Worm (Caenorhabditis elegans): ENCODE measurements around the gene ZK643.5.

Gene ZK643.5

ce11 chrIII:8904914-8905665 lies 50.9 kb downstream of the ZK643.5 start, which contains the start of gene unc-32:
Gene unc-32, plus strand, starts transcription at chrIII:8905615.
- TF ChIP-seq C34F6.9 (tag; optimal IDR thresholded peaks at IDR 0.05): peak; percentile 89
- no peak for TF ChIP-seq nhr-12 (tag; optimal IDR thresholded peaks at IDR 0.05)
- TF ChIP-seq unc-39 (tag; optimal IDR thresholded peaks at IDR 0.05): no peak
- no peak for TF ChIP-seq mbf-1 (tag; optimal IDR thresholded peaks at IDR 0.05)
- peak in 1 of 2 experiments; percentile 69 for TF ChIP-seq mdl-1 (tag; optimal IDR thresholded peaks at IDR 0.05)
- TF ChIP-seq unc-55 (GFP tag; optimal IDR thresholded peaks at IDR 0.05): peak; percentile 70
- TF ChIP-seq nhr-25 (tag; optimal IDR thresholded peaks at IDR 0.05): no peak
- TF ChIP-seq sma-9 (GFP tag; optimal IDR thresholded peaks at IDR 0.05): peak; percentile 16
- no peak for TF ChIP-seq sma-9 (tag; optimal IDR thresholded peaks at IDR 0.05)
- peak; percentile 29 for TF ChIP-seq egl-27 (tag; optimal IDR thresholded peaks at IDR 0.05)
- peak; percentile 6 for TF ChIP-seq fos-1 (tag; optimal IDR thresholded peaks at IDR 0.05)
- peak; percentile 34 to 83 for TF ChIP-seq lsy-2 (tag; optimal IDR thresholded peaks at IDR 0.05)
- TF ChIP-seq lin-11 (tag; optimal IDR thresholded peaks at IDR 0.05): peak; percentile 66
- no peak for TF ChIP-seq ceh-16 (tag; optimal IDR thresholded peaks at IDR 0.05)
- peak; percentile 94 for TF ChIP-seq crh-2 (tag; optimal IDR thresholded peaks at IDR 0.05)
- peak; percentile 83 for TF ChIP-seq zag-1 (tag; optimal IDR thresholded peaks at IDR 0.05)
- TF ChIP-seq lin-13 (GFP tag; optimal IDR thresholded peaks at IDR 0.05): peak; percentile 52
- peak; percentile 62 for TF ChIP-seq nhr-129 (tag; optimal IDR thresholded peaks at IDR 0.05)

- TF ChIP-seq sma-9 (GFP tag; optimal IDR thresholded peaks at IDR 0.05) (peak; percentile 97), sma-9 (tag; optimal IDR thresholded peaks at IDR 0.05) (no peak), peb-1 (tag; optimal IDR thresholded peaks at IDR 0.05) (no peak), lsy-2 (tag; optimal IDR thresholded peaks at IDR 0.05) (peak; percentile 99 to 100), nhr-10 (tag; optimal IDR thresholded peaks at IDR 0.05) (peak; percentile 80), alr-1 (tag; optimal IDR thresholded peaks at IDR 0.05) (no peak), ztf-11 (tag; optimal IDR thresholded peaks at IDR 0.05) (peak; percentile 25), sem-4 (tag; optimal IDR thresholded peaks at IDR 0.05) (peak; percentile 91), ceh-82 (tag; optimal IDR thresholded peaks at IDR 0.05) (peak; percentile 78), nhr-21 (tag; optimal IDR thresholded peaks at IDR 0.05) (peak; percentile 95), crh-2 (tag; optimal IDR thresholded peaks at IDR 0.05) (peak; percentile 97), lin-13 (GFP tag; optimal IDR thresholded peaks at IDR 0.05) (peak; percentile 97), F13H6.1 (tag; optimal IDR thresholded peaks at IDR 0.05) (peak; percentile 96), egl-27 (tag; optimal IDR thresholded peaks at IDR 0.05) (peak; percentile 86), ztf-1 (GFP tag; conservative IDR thresholded peaks at IDR 0.05) (no peak), dmd-4 (tag; optimal IDR thresholded peaks at IDR 0.05) (no peak), elt-3 (tag; optimal IDR thresholded peaks at IDR 0.05) (no peak), nhr-237 (tag; optimal IDR thresholded peaks at IDR 0.05) (peak; percentile 55), unc-62 (GFP tag; optimal IDR thresholded peaks at IDR 0.05) (peak; percentile 8), nhr-25 (tag; optimal IDR thresholded peaks at IDR 0.05) (peak; percentile 97), ztf-4 (tag; optimal IDR thresholded peaks at IDR 0.05) (peak; percentile 94), nhr-12 (tag; optimal IDR thresholded peaks at IDR 0.05) (peak; percentile 47), Y55F3AM.14 (GFP tag; optimal IDR thresholded peaks at IDR 0.05) (peak; percentile 89), nhr-6 (tag; optimal IDR thresholded peaks at IDR 0.05) (peak; percentile 81), nhr-129 (tag; optimal IDR thresholded peaks at IDR 0.05) (peak; percentile 87), C34F6.9 (tag; optimal IDR thresholded peaks at IDR 0.05) (peak; percentile 97), mab-5 (tag; optimal IDR thresholded peaks at IDR 0.05) (peak; percentile 96), ZK546.5 (tag; optimal IDR thresholded peaks at IDR 0.05) (peak; percentile 72), aly-2 (tag; optimal IDR thresholded peaks at IDR 0.05) (peak; percentile 11), snpc-4 (tag; optimal IDR thresholded peaks at IDR 0.05) (peak; percentile 85), nhr-11 (tag; optimal IDR thresholded peaks at IDR 0.05) (no peak), skn-1 (tag; optimal IDR thresholded peaks at IDR 0.05) (no peak), nhr-23 (tag; optimal IDR thresholded peaks at IDR 0.05) (no peak), ama-1 (optimal IDR thresholded peaks at IDR 0.05) (peak; percentile 68), lin-39 (tag; optimal IDR thresholded peaks at IDR 0.05) (peak; percentile 26), gmeb-1 (tag; optimal IDR thresholded peaks at IDR 0.05) (peak; percentile 97), ceh-16 (tag; optimal IDR thresholded peaks at IDR 0.05) (peak; percentile 73), mbf-1 (tag; optimal IDR thresholded peaks at IDR 0.05) (no peak), zag-1 (tag; optimal IDR thresholded peaks at IDR 0.05) (peak; percentile 83), sma-3 (GFP tag; optimal IDR thresholded peaks at IDR 0.05) (peak; percentile 95), nhr-77 (tag; optimal IDR thresholded peaks at IDR 0.05) (peak; percentile 54), mdl-1 (tag; optimal IDR thresholded peaks at IDR 0.05) (peak; percentile 57 to 83), unc-39 (tag; optimal IDR thresholded peaks at IDR 0.05) (no peak), blmp-1 (tag; optimal IDR thresholded peaks at IDR 0.05; ENCODE audit: insufficient read depth) (peak; percentile 81), fos-1 (tag; optimal IDR thresholded peaks at IDR 0.05) (peak; percentile 90), R02D3.7 (tag; optimal IDR thresholded peaks at IDR 0.05) (peak; percentile 74), lin-11 (tag; optimal IDR thresholded peaks at IDR 0.05) (peak; percentile 92), unc-55 (GFP tag; optimal IDR thresholded peaks at IDR 0.05) (peak; percentile 98), elt-1 (tag; optimal IDR thresholded peaks at IDR 0.05) (no peak)
These were observed 52.0 kb downstream of the ZK643.5 start, which contains the start of gene lin-9 for ce11 chrIII:8904044-8904443. Gene lin-9, minus strand, starts transcription at chrIII:8904131.

Measured in whole organism, L2 larva.